In genomic region chr2L:3719414-3719959, dm6 we compare ENCODE assay signal across 1 fruit fly cellular context.
A peak's percentile ranks its signal among the peaks of the same experiment; 100 is the strongest.
TF ChIP-seq lines count a peak whose summit lies in the region.

No protein-coding gene starts in this region.

TF ChIP-seq in whole organism, embryonic, 481 proteins besides CTCF, POLR2A, EP300 and RAD21 (continued from another document):
- no peak for TF ChIP-seq ato (GFP tag; IDR thresholded peaks at IDR 0.05; lab: Robert Waterston, UW; ENCODE audit: partially characterized antibody)
- TF ChIP-seq dati (GFP tag; IDR thresholded peaks at IDR 0.05; lab: Robert Waterston, UW), result no peak
- no peak for TF ChIP-seq CG18764 (GFP tag; optimal IDR thresholded peaks at IDR 0.05; lab: Kevin White, UChicago)
- TF ChIP-seq hkb (optimal IDR thresholded peaks at IDR 0.05; lab: Kevin White, UChicago), result no peak
- 0 out of 2 replicates have a peak, but pooled peaks have one; percentile 23 for TF ChIP-seq hkb (GFP tag; IDR thresholded peaks at IDR 0.05; lab: Robert Waterston, UW)
- no peak for TF ChIP-seq Spps (tag; optimal IDR thresholded peaks at IDR 0.05; lab: Kevin White, UChicago)
- TF ChIP-seq CG9437 (GFP tag; optimal IDR thresholded peaks at IDR 0.05; lab: Kevin White, UChicago), result no peak
- TF ChIP-seq fd96Cb (tag; optimal IDR thresholded peaks at IDR 0.05; lab: Kevin White, UChicago), result peak; percentile 26
- no peak for TF ChIP-seq Sry-δ (GFP tag; optimal IDR thresholded peaks at IDR 0.05; lab: Kevin White, UChicago)
- TF ChIP-seq Dll (GFP tag; IDR thresholded peaks at IDR 0.05; lab: Robert Waterston, UW; ENCODE audit: partially characterized antibody), result no peak
- TF ChIP-seq CG6175 (GFP tag; IDR thresholded peaks at IDR 0.05; lab: Robert Waterston, UW), result no peak
- no peak for TF ChIP-seq jigr1 (GFP tag; IDR thresholded peaks at IDR 0.05; lab: Robert Waterston, UW)
- TF ChIP-seq CG11398 (GFP tag; optimal IDR thresholded peaks at IDR 0.05; lab: Kevin White, UChicago), result no peak
- TF ChIP-seq cwo (GFP tag; optimal IDR thresholded peaks at IDR 0.05; lab: Kevin White, UChicago), result peak; percentile 17
- peak; percentile 59 for TF ChIP-seq CG3281 (GFP tag; optimal IDR thresholded peaks at IDR 0.05; lab: Kevin White, UChicago)
- TF ChIP-seq CG10654 (GFP tag; optimal IDR thresholded peaks at IDR 0.05; lab: Kevin White, UChicago), result peak; percentile 8
- no peak for TF ChIP-seq B-H1 (GFP tag; IDR thresholded peaks at IDR 0.05; lab: Robert Waterston, UW)
- TF ChIP-seq CG17385 (GFP tag; optimal IDR thresholded peaks at IDR 0.05; lab: Kevin White, UChicago), result no peak
- no peak for TF ChIP-seq crp (GFP tag; optimal IDR thresholded peaks at IDR 0.05; lab: Kevin White, UChicago)
- no peak for TF ChIP-seq CkIIα-i1 (GFP tag; IDR thresholded peaks at IDR 0.05; lab: Robert Waterston, UW)
- TF ChIP-seq slou (GFP tag; optimal IDR thresholded peaks at IDR 0.05; lab: Kevin White, UChicago), result no peak
- no peak for TF ChIP-seq GATAe (GFP tag; conservative IDR thresholded peaks at IDR 0.05; lab: Robert Waterston, UW)
- TF ChIP-seq her (GFP tag; optimal IDR thresholded peaks at IDR 0.05; lab: Kevin White, UChicago), result no peak
- TF ChIP-seq Ptx1 (GFP tag; IDR thresholded peaks at IDR 0.05; lab: Robert Waterston, UW), result peak; percentile 37; the same call in 1 of the 2 replicates
- TF ChIP-seq CG18262 (tag; optimal IDR thresholded peaks at IDR 0.05; lab: Kevin White, UChicago), result no peak
- TF ChIP-seq Atf3 (GFP tag; optimal IDR thresholded peaks at IDR 0.05; lab: Kevin White, UChicago), result no peak
- no peak for TF ChIP-seq CG2199 (GFP tag; IDR thresholded peaks at IDR 0.05; lab: Robert Waterston, UW)
- TF ChIP-seq Fer1 (GFP tag; optimal IDR thresholded peaks at IDR 0.05; lab: Kevin White, UChicago), result no peak
- no peak for TF ChIP-seq Nf-YC (tag; optimal IDR thresholded peaks at IDR 0.05; lab: Kevin White, UChicago)
- no peak for TF ChIP-seq NFAT (GFP tag; IDR thresholded peaks at IDR 0.05; lab: Robert Waterston, UW)
- TF ChIP-seq CG1024 (GFP tag; IDR thresholded peaks at IDR 0.05; lab: Robert Waterston, UW), result 0 out of 2 replicates have a peak, but pooled peaks have one; percentile 14
- TF ChIP-seq Abd-B (GFP tag; optimal IDR thresholded peaks at IDR 0.05; lab: Kevin White, UChicago), result no peak
- peak; percentile 8 for TF ChIP-seq CG18619 (GFP tag; optimal IDR thresholded peaks at IDR 0.05; lab: Kevin White, UChicago)
- TF ChIP-seq Sry-β (GFP tag; optimal IDR thresholded peaks at IDR 0.05; lab: Kevin White, UChicago), result no peak
- no peak for TF ChIP-seq gfzf (GFP tag; optimal IDR thresholded peaks at IDR 0.05; lab: Kevin White, UChicago)
- TF ChIP-seq sd (tag; optimal IDR thresholded peaks at IDR 0.05; lab: Kevin White, UChicago), result no peak
- no peak for TF ChIP-seq CG7745 (tag; optimal IDR thresholded peaks at IDR 0.05; lab: Kevin White, UChicago)
- TF ChIP-seq dpn (GFP tag; optimal IDR thresholded peaks at IDR 0.05; lab: Kevin White, UChicago), result no peak
- TF ChIP-seq E2f2 (GFP tag; IDR thresholded peaks at IDR 0.05; lab: Robert Waterston, UW), result peak; percentile 16; the same call in 1 of the 2 replicates
- no peak for TF ChIP-seq Trl (optimal IDR thresholded peaks at IDR 0.05; lab: Kevin White, UChicago)
- no peak for TF ChIP-seq Trl (GFP tag; optimal IDR thresholded peaks at IDR 0.05; lab: Kevin White, UChicago)
- no peak for TF ChIP-seq CG30020 (tag; optimal IDR thresholded peaks at IDR 0.05; lab: Kevin White, UChicago)
- no peak for TF ChIP-seq zfh2 (GFP tag; optimal IDR thresholded peaks at IDR 0.05; lab: Kevin White, UChicago)
- peak; percentile 21 for TF ChIP-seq CG12219 (GFP tag; optimal IDR thresholded peaks at IDR 0.05; lab: Kevin White, UChicago)
- no peak for TF ChIP-seq CG1602 (GFP tag; optimal IDR thresholded peaks at IDR 0.05; lab: Kevin White, UChicago)
- TF ChIP-seq CG10959 (GFP tag; IDR thresholded peaks at IDR 0.05; lab: Robert Waterston, UW), result no peak
- TF ChIP-seq Doc3 (GFP tag; IDR thresholded peaks at IDR 0.05; lab: Robert Waterston, UW; ENCODE audit: partially characterized antibody), result no peak
- no peak for TF ChIP-seq stc (GFP tag; IDR thresholded peaks at IDR 0.05; lab: Robert Waterston, UW)
- no peak for TF ChIP-seq nerfin-2 (GFP tag; IDR thresholded peaks at IDR 0.05; lab: Robert Waterston, UW; ENCODE audit: partially characterized antibody)
- TF ChIP-seq CG13296 (GFP tag; optimal IDR thresholded peaks at IDR 0.05; lab: Kevin White, UChicago), result peak; percentile 18
- TF ChIP-seq Hand (GFP tag; optimal IDR thresholded peaks at IDR 0.05; lab: Kevin White, UChicago), result no peak
- TF ChIP-seq ttk (GFP tag; IDR thresholded peaks at IDR 0.05; lab: Robert Waterston, UW), result no peak
- TF ChIP-seq CG10321 (GFP tag; IDR thresholded peaks at IDR 0.05; lab: Robert Waterston, UW), result no peak
- peak; percentile 3 for TF ChIP-seq Hsf (GFP tag; optimal IDR thresholded peaks at IDR 0.05; lab: Kevin White, UChicago)
- no peak for TF ChIP-seq Doc2 (GFP tag; IDR thresholded peaks at IDR 0.05; lab: Robert Waterston, UW)
- TF ChIP-seq D19B (GFP tag; optimal IDR thresholded peaks at IDR 0.05; lab: Kevin White, UChicago), result no peak
- peak; percentile 13 for TF ChIP-seq CG30403 (GFP tag; optimal IDR thresholded peaks at IDR 0.05; lab: Kevin White, UChicago)
- TF ChIP-seq CG15269 (tag; optimal IDR thresholded peaks at IDR 0.05; lab: Kevin White, UChicago), result no peak
- no peak for TF ChIP-seq CG10147 (GFP tag; optimal IDR thresholded peaks at IDR 0.05; lab: Kevin White, UChicago)
- TF ChIP-seq pfk (GFP tag; optimal IDR thresholded peaks at IDR 0.05; lab: Kevin White, UChicago), result no peak
- TF ChIP-seq fru (optimal IDR thresholded peaks at IDR 0.05; lab: Kevin White, UChicago), result no peak
- TF ChIP-seq zen2 (GFP tag; IDR thresholded peaks at IDR 0.05; lab: Robert Waterston, UW; ENCODE audit: partially characterized antibody), result no peak
- TF ChIP-seq dm (GFP tag; optimal IDR thresholded peaks at IDR 0.05; lab: Kevin White, UChicago), result no peak
- TF ChIP-seq CG15696 (tag; optimal IDR thresholded peaks at IDR 0.05; lab: Kevin White, UChicago), result no peak
- TF ChIP-seq HmgZ (tag; optimal IDR thresholded peaks at IDR 0.05; lab: Kevin White, UChicago), result no peak
- TF ChIP-seq Sox102F (GFP tag; optimal IDR thresholded peaks at IDR 0.05; lab: Kevin White, UChicago), result no peak
- TF ChIP-seq MBD-R2 (GFP tag; IDR thresholded peaks at IDR 0.05; lab: Robert Waterston, UW), result no peak
- TF ChIP-seq CG14667 (GFP tag; IDR thresholded peaks at IDR 0.05; lab: Robert Waterston, UW), result no peak
- TF ChIP-seq CG12942 (GFP tag; optimal IDR thresholded peaks at IDR 0.05; lab: Kevin White, UChicago), result no peak
- TF ChIP-seq Antp (GFP tag; optimal IDR thresholded peaks at IDR 0.05; lab: Kevin White, UChicago), result no peak
- peak; percentile 36 for TF ChIP-seq PHDP (tag; optimal IDR thresholded peaks at IDR 0.05; lab: Kevin White, UChicago)
- no peak for TF ChIP-seq sob (GFP tag; IDR thresholded peaks at IDR 0.05; lab: Robert Waterston, UW)
- peak; percentile 70 for TF ChIP-seq Atf6 (GFP tag; IDR thresholded peaks at IDR 0.05; lab: Robert Waterston, UW)
- no peak for TF ChIP-seq MESR4 (GFP tag; optimal IDR thresholded peaks at IDR 0.05; lab: Kevin White, UChicago)
- peak; percentile 86 for TF ChIP-seq Med (GFP tag; lab: Kevin White, UChicago)
- TF ChIP-seq Tbp (GFP tag; optimal IDR thresholded peaks at IDR 0.05; lab: Kevin White, UChicago), result no peak
- TF ChIP-seq inv (GFP tag; IDR thresholded peaks at IDR 0.05; lab: Robert Waterston, UW; ENCODE audit: partially characterized antibody), result no peak
- TF ChIP-seq CG9932 (GFP tag; IDR thresholded peaks at IDR 0.05; lab: Robert Waterston, UW), result no peak
- peak; percentile 36; the same call in 1 of the 2 replicates for TF ChIP-seq al (GFP tag; IDR thresholded peaks at IDR 0.05; lab: Robert Waterston, UW)
- peak; percentile 39 for TF ChIP-seq CG17359 (tag; optimal IDR thresholded peaks at IDR 0.05; lab: Kevin White, UChicago)
TF ChIP-seq in whole organism, embryonic: peak in this region for 56.
